Worm (Caenorhabditis elegans) whole organism, late embryonic: ENCODE data around the gene bli-2.

Experiments
- elt-4 ChIP-seq: sonication (generic microtip); optimal IDR thresholded peaks from 2 replicates; lab custom pipeline; 2016; ENCODE audit warnings: missing genetic modification characterization, missing compliant biosample characterization
- madf-2 ChIP-seq: sonication (generic microtip); optimal IDR thresholded peaks from 2 replicates; lab custom pipeline; 2017; ENCODE audit warnings: missing genetic modification characterization, missing compliant biosample characterization
- nhr-11 ChIP-seq: fragments of 150-350 bp; optimal IDR thresholded peaks from 2 replicates; lab custom pipeline; 2014; ENCODE audit warnings: missing biosample characterization, missing genetic modification characterization
- unc-86 ChIP-seq: sonication (generic microtip); optimal IDR thresholded peaks from 2 replicates; lab custom pipeline; 2016; ENCODE audit warnings: missing genetic modification characterization, missing compliant biosample characterization

DNA sequence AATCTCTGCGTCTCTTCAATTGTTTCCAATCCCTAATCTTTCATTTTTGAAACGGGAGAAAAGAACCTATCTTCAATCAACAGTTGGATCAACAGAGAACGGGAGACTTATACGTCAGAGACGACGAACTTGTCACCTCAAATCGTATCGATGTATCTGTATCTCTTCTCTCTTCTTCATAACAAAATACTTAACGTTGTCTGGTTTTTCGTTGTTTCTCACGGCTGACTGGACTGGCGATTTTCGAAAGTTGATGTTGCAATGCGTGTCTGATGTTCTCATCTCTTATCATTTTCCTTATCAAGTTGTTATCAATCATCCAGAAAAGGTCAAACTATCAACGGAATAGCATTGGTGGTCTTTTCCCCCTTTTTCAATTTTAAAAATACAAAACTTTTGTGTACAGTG, 46.7 kb downstream of the bli-2 start:
- TF ChIP-seq madf-2 (tag; lab: Kevin White, UChicago) (no peak), elt-4 (no peak), unc-86 (no peak), nhr-11 (no peak)
